Worm (Caenorhabditis elegans) whole organism, young adult: ENCODE measurements around the gene asns-2.

Experiments
- B0035.1 ChIP-seq: sonication (generic microtip); optimal IDR thresholded peaks from 2 replicates; lab custom pipeline; 2016; ENCODE audit warnings: missing genetic modification characterization, mild to moderate bottlenecking, missing compliant biosample characterization, missing genotype, missing genetic modification reagents
- F10E7.11 ChIP-seq: sonication (generic microtip); optimal IDR thresholded peaks from 2 replicates; lab custom pipeline; 2017; ENCODE audit warnings: mild to moderate bottlenecking, missing genetic modification characterization, moderate library complexity, missing compliant biosample characterization
- T26A5.8 ChIP-seq: sonication (generic microtip); optimal IDR thresholded peaks from 2 replicates; lab custom pipeline; 2016; ENCODE audit warnings: missing genetic modification characterization, missing compliant biosample characterization
- Y53F4B.3 ChIP-seq: fragments of 200-800 bp; sonication (Bioruptor generic); IDR thresholded peaks from 2 replicates; pipeline ENCODE4 v1.3.6; 2022; ENCODE audit warnings: missing genetic modification reagents, missing genetic modification characterization, missing compliant biosample characterization
- ama-1 ChIP-seq, 3 experiments: fragments of 150-350 bp in 1 of 3; sonication (generic microtip) in 2 of 3; optimal IDR thresholded peaks; 2 replicates each; lab custom pipeline; 2014 to 2018; ENCODE audit warnings: missing biosample characterization in 2 of 3, missing genetic modification characterization in 2 of 3, missing genetic modification reagents in 2 of 3
- rec-8 ChIP-seq, 2 experiments: sonication (generic microtip); optimal IDR thresholded peaks; 2 replicates each; lab custom pipeline; 2016; ENCODE audit warnings: mild to moderate bottlenecking in 2 of 2, missing genetic modification characterization in 2 of 2, missing genetic modification reagents in 2 of 2, missing genotype in 2 of 2, missing biosample characterization in 1 of 2, missing compliant biosample characterization in 1 of 2, moderate library complexity in 1 of 2
- unc-62 ChIP-seq: fragments of 150-350 bp; optimal IDR thresholded peaks from 2 replicates; lab custom pipeline; 2014; ENCODE audit warnings: missing biosample characterization, missing genetic modification reagents, missing genetic modification characterization
- ztf-28 ChIP-seq: fragments of 200-800 bp; sonication (Bioruptor generic); IDR thresholded peaks from 2 replicates; pipeline ENCODE4 v1.3.6; 2022; ENCODE audit warnings: missing genetic modification reagents, missing genetic modification characterization, missing compliant biosample characterization

DNA sequence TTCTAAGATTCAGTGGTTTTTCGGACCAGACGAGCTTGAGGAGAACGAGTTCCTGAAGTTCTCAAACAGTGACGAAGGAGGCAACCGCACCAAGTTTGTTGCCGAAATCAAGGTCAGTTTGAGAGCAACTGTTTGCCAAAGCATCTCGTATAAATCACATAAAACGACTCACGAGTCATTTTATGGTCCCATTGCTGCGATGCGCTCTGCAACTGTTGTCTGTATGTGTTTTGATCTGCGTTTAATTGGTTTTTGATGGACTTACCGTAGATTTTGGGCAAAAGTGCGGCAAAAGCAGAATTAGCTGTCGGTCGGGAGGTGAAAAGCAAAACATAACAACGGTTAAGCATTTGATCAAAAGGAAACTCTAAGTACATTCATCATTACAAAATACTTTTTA lies 13.3 kb upstream of the asns-2 start:
- TF ChIP-seq ztf-28 (GFP tag; lab: Robert Waterston, UW), result no peak
- TF ChIP-seq unc-62 (GFP tag; lab: Kevin White, UChicago), result no peak
- no peak for TF ChIP-seq ama-1 (optimal IDR thresholded peaks at IDR 0.05; lab: Kevin White, UChicago)
- no peak for TF ChIP-seq ama-1 (GFP tag; optimal IDR thresholded peaks at IDR 0.05; lab: Kevin White, UChicago)
- TF ChIP-seq F10E7.11 (tag; lab: Kevin White, UChicago), result no peak
- no peak for TF ChIP-seq Y53F4B.3 (GFP tag; lab: Robert Waterston, UW)
- TF ChIP-seq rec-8 (tag; optimal IDR thresholded peaks at IDR 0.05; lab: Kevin White, UChicago), result no peak
- no peak for TF ChIP-seq T26A5.8 (tag; lab: Kevin White, UChicago)
- TF ChIP-seq B0035.1 (tag; lab: Kevin White, UChicago), result no peak
